Fruit fly (Drosophila melanogaster) whole organism, adult: Measurements from ENCODE around the gene Est-6.

Experiments
- CG11617 ChIP-seq: fragments of 200-800 bp; sonication (Bioruptor generic); optimal IDR thresholded peaks from 2 replicates; lab custom pipeline; 2017; ENCODE audit warnings: mild to moderate bottlenecking, missing biosample characterization, missing genetic modification reagents, missing genetic modification characterization
- CG12768 ChIP-seq: fragments of 200-800 bp; sonication (Bioruptor generic); optimal IDR thresholded peaks from 2 replicates; lab custom pipeline; 2017; ENCODE audit warnings: missing biosample characterization, missing genetic modification characterization, mild to moderate bottlenecking, moderate library complexity, missing genetic modification reagents
- CG14711 ChIP-seq: fragments of 200-800 bp; sonication (Bioruptor generic); optimal IDR thresholded peaks from 2 replicates; lab custom pipeline; 2018; ENCODE audit warnings: missing biosample characterization, mild to moderate bottlenecking, missing genetic modification characterization, moderate library complexity
- CG1620 ChIP-seq: fragments of 200-800 bp; sonication (Bioruptor generic); optimal IDR thresholded peaks from 2 replicates; lab custom pipeline; 2016; ENCODE audit warnings: missing biosample characterization, missing genetic modification characterization
- CG33017 ChIP-seq: fragments of 200-800 bp; sonication (Bioruptor generic); optimal IDR thresholded peaks from 2 replicates; lab custom pipeline; 2018; ENCODE audit warnings: missing biosample characterization, mild to moderate bottlenecking, missing genetic modification characterization, moderate library complexity
- CG7045 ChIP-seq: fragments of 200-800 bp; sonication (Bioruptor generic); optimal IDR thresholded peaks from 2 replicates; lab custom pipeline; 2017; ENCODE audit warnings: missing biosample characterization, mild to moderate bottlenecking, missing genetic modification characterization
- CG7101 ChIP-seq: fragments of 200-800 bp; sonication (Bioruptor generic); optimal IDR thresholded peaks from 2 replicates; lab custom pipeline; 2018; ENCODE audit warnings: missing biosample characterization, mild to moderate bottlenecking, missing genetic modification characterization, moderate library complexity
- Clk ChIP-seq: fragments of 200-800 bp; sonication (Bioruptor generic); optimal IDR thresholded peaks from 2 replicates; lab custom pipeline; 2017; ENCODE audit warnings: missing biosample characterization, missing genetic modification characterization
- Crg-1 ChIP-seq: fragments of 200-800 bp; sonication (Bioruptor generic); optimal IDR thresholded peaks from 2 replicates; lab custom pipeline; 2016; ENCODE audit warnings: missing biosample characterization, missing genetic modification characterization
- Hr96 ChIP-seq: fragments of 200-800 bp; sonication (Bioruptor generic); optimal IDR thresholded peaks from 2 replicates; lab custom pipeline; 2016; ENCODE audit warnings: missing biosample characterization, missing genetic modification characterization
- Mnt ChIP-seq: fragments of 200-800 bp; sonication (Bioruptor generic); optimal IDR thresholded peaks from 2 replicates; lab custom pipeline; 2016; ENCODE audit warnings: missing biosample characterization, mild to moderate bottlenecking, missing genetic modification characterization
- bab1 ChIP-seq: fragments of 200-800 bp; sonication (Bioruptor generic); optimal IDR thresholded peaks from 3 replicates; lab custom pipeline; 2019; ENCODE audit warnings: missing biosample characterization, mild to moderate bottlenecking, missing genetic modification characterization, moderate library complexity
- cic ChIP-seq: fragments of 200-800 bp; sonication (Bioruptor generic); optimal IDR thresholded peaks from 2 replicates; lab custom pipeline; 2017; ENCODE audit warnings: missing biosample characterization, mild to moderate bottlenecking, missing genetic modification characterization, moderate library complexity
- cnc ChIP-seq, 2 experiments: fragments of >200 bp; optimal IDR thresholded peaks; 2 replicates each; lab custom pipeline; 2017
- kay ChIP-seq: fragments of 200-800 bp; sonication (Bioruptor generic); peaks from one replicate; lab custom pipeline; 2016; ENCODE audit warnings: missing biosample characterization, missing genetic modification characterization, borderline replicate concordance
- ovo ChIP-seq: fragments of 200-800 bp; sonication (Bioruptor generic); optimal IDR thresholded peaks from 2 replicates; lab custom pipeline; 2016; ENCODE audit warnings: missing biosample characterization, missing genetic modification characterization
- pad ChIP-seq: fragments of 200-800 bp; sonication (Bioruptor generic); optimal IDR thresholded peaks from 3 replicates; lab custom pipeline; 2017; ENCODE audit warnings: missing biosample characterization, missing genetic modification characterization, mild to moderate bottlenecking, moderate library complexity, missing genetic modification reagents
- tj ChIP-seq: fragments of 200-800 bp; sonication (Bioruptor generic); optimal IDR thresholded peaks from 3 replicates; lab custom pipeline; 2017; ENCODE audit warnings: missing biosample characterization, mild to moderate bottlenecking, missing genetic modification characterization, moderate library complexity
- toe ChIP-seq: fragments of 200-800 bp; sonication (Bioruptor generic); optimal IDR thresholded peaks from 2 replicates; lab custom pipeline; 2016; ENCODE audit warnings: missing biosample characterization, missing genetic modification characterization

Est-6 gene

dm6 chr3L:12222945-12223634 lies 34.5 kb downstream of the Est-6 start:
- no peak for TF ChIP-seq cnc (optimal IDR thresholded peaks at IDR 0.05; lab: Kevin White, UChicago)
- peak; percentile 9 for TF ChIP-seq Hr96 (GFP tag; lab: Kevin White, UChicago)
- no peak for TF ChIP-seq CG11617 (GFP tag; lab: Kevin White, UChicago)
- TF ChIP-seq CG12768 (GFP tag; lab: Kevin White, UChicago): no peak
- no peak for TF ChIP-seq CG7045 (GFP tag; lab: Kevin White, UChicago)
- TF ChIP-seq ovo (GFP tag; lab: Kevin White, UChicago): no peak
- no peak for TF ChIP-seq Mnt (GFP tag; lab: Kevin White, UChicago)
- TF ChIP-seq tj (GFP tag; lab: Kevin White, UChicago): no peak
- TF ChIP-seq Crg-1 (GFP tag; lab: Kevin White, UChicago): no peak
- TF ChIP-seq CG33017: peak; percentile 12
- no peak for TF ChIP-seq Clk
- TF ChIP-seq kay: peak; percentile 49
- TF ChIP-seq cic: no peak
- peak; percentile 28 for TF ChIP-seq CG7101 (tag; lab: Kevin White, UChicago)
- peak; percentile 12 for TF ChIP-seq toe
- no peak for TF ChIP-seq CG1620

- no peak for TF ChIP-seq CG1620
- no peak for TF ChIP-seq cnc (optimal IDR thresholded peaks at IDR 0.05; lab: Kevin White, UChicago)
- no peak for TF ChIP-seq ovo (GFP tag; lab: Kevin White, UChicago)
- peak; percentile 8 for TF ChIP-seq CG14711 (tag; lab: Kevin White, UChicago)
- TF ChIP-seq kay: no peak
These were observed 35.0 kb downstream of the Est-6 start for dm6 chr3L:12223635-12224016.

- no peak for TF ChIP-seq bab1
- TF ChIP-seq CG1620: no peak
- no peak for TF ChIP-seq cic
- TF ChIP-seq Hr96 (GFP tag; lab: Kevin White, UChicago): no peak
- no peak for TF ChIP-seq CG7101 (tag; lab: Kevin White, UChicago)
- TF ChIP-seq ovo (GFP tag; lab: Kevin White, UChicago): no peak
- no peak for TF ChIP-seq cnc (optimal IDR thresholded peaks at IDR 0.05; lab: Kevin White, UChicago)
- TF ChIP-seq Crg-1 (GFP tag; lab: Kevin White, UChicago): no peak
- TF ChIP-seq kay: no peak
- TF ChIP-seq Mnt (GFP tag; lab: Kevin White, UChicago): no peak
- TF ChIP-seq tj (GFP tag; lab: Kevin White, UChicago): no peak
- TF ChIP-seq pad: no peak
- no peak for TF ChIP-seq CG7045 (GFP tag; lab: Kevin White, UChicago)
These were observed 38.6 kb downstream of the Est-6 start for dm6 chr3L:12227219-12227618.
